Worm (Caenorhabditis elegans) whole organism, L4/young adult: ENCODE measurements around the gene add-1.

Experiments used
- W03F9.2 ChIP-seq: fragments of 150-350 bp; optimal IDR thresholded peaks from 2 replicates; lab custom pipeline; 2014; ENCODE audit warnings: missing biosample characterization, missing genetic modification characterization
- him-1 ChIP-seq: sonication (generic microtip); optimal IDR thresholded peaks from 2 replicates; lab custom pipeline; 2016; ENCODE audit warnings: missing genotype, missing genetic modification reagents, missing genetic modification characterization, missing compliant biosample characterization

- no peak for TF ChIP-seq him-1
- TF ChIP-seq W03F9.2 = no peak
Observed at ce11 chrX:4809189-4809588, 50.7 kb downstream of the add-1 start.
